Worm (Caenorhabditis elegans): ENCODE results near the gene hhat-1.

DNA sequence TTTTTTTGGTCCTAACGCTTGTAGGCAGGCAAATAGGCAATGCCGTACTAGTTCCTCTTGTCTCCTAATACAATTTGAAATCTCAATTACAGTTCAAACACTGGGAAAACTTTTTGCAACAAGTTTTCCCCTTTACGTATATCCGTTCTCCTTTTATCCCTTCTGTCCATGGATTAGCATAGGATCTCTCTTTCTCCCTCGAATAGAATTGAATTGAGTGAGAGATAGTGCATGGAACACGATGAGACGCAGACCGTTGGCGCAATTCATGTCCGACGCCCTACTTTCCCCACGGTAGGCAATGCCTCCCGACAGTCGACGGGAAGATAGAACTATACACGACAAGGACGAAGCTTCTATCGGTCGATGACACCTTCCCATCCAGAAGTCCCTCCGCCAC is at the start of gene hhat-1:
- TF ChIP-seq sox-4 (tag; optimal IDR thresholded peaks at IDR 0.05): no peak
- TF ChIP-seq ceh-45 (GFP tag; IDR thresholded peaks at IDR 0.05): no peak
- no peak for TF ChIP-seq hlh-13 (GFP tag; optimal IDR thresholded peaks at IDR 0.05)
- no peak for TF ChIP-seq ahr-1 (tag; optimal IDR thresholded peaks at IDR 0.05)
- TF ChIP-seq tbx-2 (tag; optimal IDR thresholded peaks at IDR 0.05): no peak
- no peak for TF ChIP-seq ama-1 (optimal IDR thresholded peaks at IDR 0.05)
- no peak for TF ChIP-seq elt-2 (tag; optimal IDR thresholded peaks at IDR 0.05)
- no peak for TF ChIP-seq tbx-7 (tag; optimal IDR thresholded peaks at IDR 0.05)
- TF ChIP-seq F13H6.1 (tag; optimal IDR thresholded peaks at IDR 0.05): no peak
- TF ChIP-seq C08G9.2 (tag; optimal IDR thresholded peaks at IDR 0.05): no peak
- no peak for TF ChIP-seq hlh-30 (tag; optimal IDR thresholded peaks at IDR 0.05; ENCODE audit: insufficient read depth)
- TF ChIP-seq K02D7.2 (tag; optimal IDR thresholded peaks at IDR 0.05): no peak
- TF ChIP-seq fkh-6 (tag; optimal IDR thresholded peaks at IDR 0.05): no peak

All from whole organism, late embryonic.